Worm (Caenorhabditis elegans): ENCODE data around the gene trpp-6.

DNA sequence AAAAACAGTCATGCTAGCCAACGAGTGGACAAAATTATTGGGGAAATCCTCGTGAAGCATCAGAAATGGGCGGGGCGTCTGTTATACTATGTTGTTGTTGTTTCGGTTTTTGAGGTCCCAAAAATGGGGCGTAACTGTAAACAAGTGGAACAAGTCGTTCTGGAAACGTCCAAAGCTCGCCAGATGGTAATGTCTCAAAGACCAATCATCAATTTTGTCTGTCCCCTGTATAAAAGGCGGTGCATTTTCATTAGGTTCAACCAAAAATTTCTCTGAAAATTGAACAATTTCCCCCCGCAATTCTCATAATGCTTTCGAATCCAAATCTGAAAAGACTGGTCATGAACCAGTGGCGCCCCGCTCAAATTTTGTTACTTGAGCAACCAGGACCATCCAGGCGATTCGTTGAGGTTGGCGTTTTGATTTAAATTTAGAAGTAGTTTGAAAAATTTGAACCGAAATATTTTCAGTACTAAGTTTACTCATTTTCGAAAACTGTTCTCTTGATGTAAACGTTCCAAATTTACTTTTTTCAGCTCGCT is 27.5 kb downstream of the trpp-6 start:
- no peak for TF ChIP-seq tra-4 (tag; optimal IDR thresholded peaks at IDR 0.05)
- no peak for TF ChIP-seq B0310.2 (tag; optimal IDR thresholded peaks at IDR 0.05)
- no peak for TF ChIP-seq hmbx-1 (tag; optimal IDR thresholded peaks at IDR 0.05)
- TF ChIP-seq ceh-13 (GFP tag; optimal IDR thresholded peaks at IDR 0.05): no peak
- TF ChIP-seq sea-1 (GFP tag; conservative IDR thresholded peaks at IDR 0.05): no peak
- no peak for TF ChIP-seq hmg-4 (GFP tag; optimal IDR thresholded peaks at IDR 0.05)
- TF ChIP-seq hnd-1 (tag; optimal IDR thresholded peaks at IDR 0.05): no peak

Measured in whole organism, early embryonic.